Worm (Caenorhabditis elegans) whole organism, L2 larva: ENCODE results near the gene fbxa-201.

Experiments used
- R02D3.7 ChIP-seq: fragments of 150-350 bp; optimal IDR thresholded peaks from 2 replicates; lab custom pipeline; 2014; ENCODE audit warnings: missing biosample characterization, missing genetic modification characterization
- alr-1 ChIP-seq: fragments of 150-350 bp; optimal IDR thresholded peaks from 2 replicates; lab custom pipeline; 2014; ENCODE audit warnings: missing biosample characterization, missing genetic modification characterization
- nhr-10 ChIP-seq: sonication (generic microtip); optimal IDR thresholded peaks from 2 replicates; lab custom pipeline; 2017; ENCODE audit warnings: missing biosample characterization, missing genetic modification characterization
- nhr-21 ChIP-seq: fragments of 150-350 bp; optimal IDR thresholded peaks from 2 replicates; lab custom pipeline; 2014; ENCODE audit warnings: missing biosample characterization, missing genetic modification characterization
- unc-55 ChIP-seq: fragments of 150-350 bp; sonication (generic microtip); optimal IDR thresholded peaks from 3 replicates; lab custom pipeline; 2014; ENCODE audit warnings: missing biosample characterization, missing genetic modification reagents, missing genetic modification characterization

DNA sequence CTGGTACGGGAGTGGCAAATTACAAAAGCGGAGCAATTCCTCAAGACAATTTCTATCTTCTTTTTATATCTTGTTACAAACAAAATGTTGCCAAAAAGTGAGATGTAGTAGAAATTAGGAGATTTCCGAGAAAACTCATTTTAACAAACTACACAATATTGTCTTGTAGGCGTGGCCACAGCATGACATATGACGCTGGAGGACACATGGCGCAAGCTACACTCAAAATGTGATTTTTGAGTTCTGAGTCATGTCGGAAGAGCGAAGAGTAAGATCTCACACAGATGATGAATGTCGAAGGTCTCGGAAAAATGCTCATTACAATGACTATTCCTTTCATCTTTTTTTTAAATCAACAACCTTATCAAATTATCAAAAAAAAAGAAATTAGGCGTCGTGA, 13.7 kb upstream of the fbxa-201 start, which contains the start of gene Y40B10B.1:
- TF ChIP-seq nhr-10 (tag; lab: Kevin White, UChicago) (no peak), alr-1 (tag; lab: Kevin White, UChicago) (no peak), unc-55 (GFP tag; lab: Kevin White, UChicago) (no peak), R02D3.7 (tag; lab: Kevin White, UChicago) (no peak), nhr-21 (tag; lab: Kevin White, UChicago) (no peak)
